Fruit fly (Drosophila melanogaster) whole organism: ENCODE data around the gene CG32984.

ENCODE experiments used
- CG8478 ChIP-seq: fragments of >200 bp; optimal IDR thresholded peaks from 2 replicates; lab custom pipeline; 2018; ENCODE audit warnings: inconsistent platforms
- Dll ChIP-seq: fragments of >200 bp; optimal IDR thresholded peaks from 2 replicates; lab custom pipeline; 2017
- EcR ChIP-seq, 2 experiments: fragments of >200 bp; optimal IDR thresholded peaks; 2 replicates each; lab custom pipeline; 2017; ENCODE audit warnings: missing biosample characterization in 2 of 2, missing genetic modification characterization in 2 of 2, missing genetic modification reagents in 2 of 2
- pan ChIP-seq: fragments of >200 bp; optimal IDR thresholded peaks from 2 replicates; lab custom pipeline; 2017
- psq ChIP-seq: fragments of >200 bp; optimal IDR thresholded peaks from 2 replicates; lab custom pipeline; 2017
- usp ChIP-seq: fragments of >200 bp; optimal IDR thresholded peaks from 2 replicates; lab custom pipeline; 2017; ENCODE audit warnings: missing biosample characterization, missing genetic modification characterization, mixed read lengths

DNA sequence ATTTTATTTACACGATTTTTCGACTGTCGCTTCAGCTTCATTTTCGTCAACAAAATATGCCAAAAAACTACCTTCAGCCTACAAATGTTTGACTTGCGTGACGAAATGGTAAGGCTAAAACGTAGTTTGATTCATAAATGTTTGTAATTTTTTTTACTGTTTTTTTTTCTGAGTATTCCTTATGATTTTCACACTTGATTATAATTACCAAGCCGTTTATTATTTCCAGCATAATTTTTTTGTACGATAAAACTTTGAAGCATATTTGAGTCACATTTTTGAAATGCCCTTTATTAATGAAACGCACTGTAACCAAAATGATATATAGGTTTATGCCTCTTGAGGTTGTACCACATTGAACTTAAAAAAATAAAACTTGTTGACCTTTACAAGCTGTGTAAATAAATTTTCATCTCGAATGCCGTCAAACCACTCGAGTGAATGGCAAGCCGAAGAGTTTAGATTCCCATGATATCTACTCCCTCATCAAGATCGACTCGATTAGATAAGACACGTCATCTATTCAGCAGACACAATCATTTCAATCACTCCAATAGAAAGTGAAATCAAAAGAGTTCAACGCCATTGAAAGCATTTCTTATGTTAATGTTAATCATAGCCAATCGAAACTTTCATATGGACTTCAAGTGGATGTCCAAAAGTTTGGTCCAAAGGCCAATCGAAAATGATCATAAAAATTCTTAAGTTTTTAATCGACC is 18.0 kb downstream of the CG32984 start:
- TF ChIP-seq EcR (GFP tag; optimal IDR thresholded peaks at IDR 0.05; lab: Kevin White, UChicago) (no peak), usp (no peak), pan (lab: Kevin White, UChicago) (no peak), psq (no peak), CG8478 (lab: Kevin White, UChicago) (no peak), Dll (no peak)
